Worm (Caenorhabditis elegans): Measurements from ENCODE around the gene K08H2.5.

Gene K08H2.5

DNA sequence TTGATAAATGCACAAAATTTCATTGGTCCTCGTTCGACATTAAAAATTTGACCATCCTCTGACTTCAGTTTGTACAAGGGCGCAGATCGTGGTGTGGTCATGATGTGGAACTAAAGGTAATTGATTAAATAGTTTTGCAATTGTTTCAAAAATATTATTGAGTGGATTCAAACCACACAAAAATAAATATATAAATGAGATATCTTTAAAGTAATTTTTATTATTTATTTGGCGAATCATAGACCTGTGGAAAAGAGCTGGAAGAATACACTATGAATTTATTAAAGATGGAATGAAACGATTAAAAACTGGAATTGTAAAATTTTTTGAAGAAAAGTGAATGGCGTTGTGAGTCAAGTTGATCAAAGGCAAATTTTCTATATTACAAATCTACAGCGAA is 18.7 kb downstream of the K08H2.5 start, which contains the start of gene skr-20:
Gene skr-20, minus strand, starts transcription at position 101 of the 400 bp plus-strand sequence.
- no peak for TF ChIP-seq ztf-16 (tag; optimal IDR thresholded peaks at IDR 0.05)
- no peak for TF ChIP-seq K02D7.2 (tag; optimal IDR thresholded peaks at IDR 0.05)
- no peak for TF ChIP-seq pqm-1 (tag; optimal IDR thresholded peaks at IDR 0.05)
- no peak for TF ChIP-seq Y22D7AL.16 (tag; optimal IDR thresholded peaks at IDR 0.05)
- no peak for TF ChIP-seq C38D4.7 (GFP tag; optimal IDR thresholded peaks at IDR 0.05)
- TF ChIP-seq hlh-8 (tag; optimal IDR thresholded peaks at IDR 0.05): no peak
- no peak for TF ChIP-seq pax-1 (tag; optimal IDR thresholded peaks at IDR 0.05)
- TF ChIP-seq C08G9.2 (tag; optimal IDR thresholded peaks at IDR 0.05): no peak
- TF ChIP-seq ceh-24 (tag; optimal IDR thresholded peaks at IDR 0.05): no peak
- TF ChIP-seq ceh-6 (GFP tag; optimal IDR thresholded peaks at IDR 0.05): no peak
- no peak for TF ChIP-seq ceh-22 (tag; optimal IDR thresholded peaks at IDR 0.05)
- TF ChIP-seq zip-5 (tag; optimal IDR thresholded peaks at IDR 0.05): no peak
- TF ChIP-seq pros-1 (tag; optimal IDR thresholded peaks at IDR 0.05): no peak
- no peak for TF ChIP-seq nhr-232 (tag; optimal IDR thresholded peaks at IDR 0.05)
- TF ChIP-seq rnt-1 (tag; optimal IDR thresholded peaks at IDR 0.05): no peak

DNA sequence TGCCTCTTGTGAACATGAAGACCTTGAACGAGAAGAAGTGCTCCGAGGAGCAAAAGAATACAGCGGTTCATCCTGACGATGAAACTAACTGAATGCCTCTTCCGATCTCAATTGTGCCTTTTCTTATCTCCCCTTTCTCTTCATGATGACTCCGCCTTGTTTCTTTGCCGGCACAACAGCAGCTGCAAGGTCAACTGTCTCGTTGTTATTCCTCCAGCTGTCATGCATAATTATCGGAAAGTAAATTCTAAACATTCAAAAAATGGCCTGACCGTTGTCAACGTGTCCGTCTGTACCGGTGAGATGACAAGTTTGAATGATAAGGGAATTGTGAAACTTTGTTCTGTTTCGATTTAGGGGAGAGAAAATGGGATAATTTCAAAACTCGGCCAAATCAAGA is 20.8 kb downstream of the K08H2.5 start, which contains the start of gene asp-4:
Gene asp-4, minus strand, starts transcription at position 106 of the 400 bp plus-strand sequence.
- TF ChIP-seq unc-55 (GFP tag; optimal IDR thresholded peaks at IDR 0.05): no peak
- no peak for TF ChIP-seq C08G9.2 (tag; optimal IDR thresholded peaks at IDR 0.05)
- no peak for TF ChIP-seq elt-2 (tag; optimal IDR thresholded peaks at IDR 0.05)
- TF ChIP-seq zip-5 (tag; optimal IDR thresholded peaks at IDR 0.05): no peak
- no peak for TF ChIP-seq tbx-2 (tag; optimal IDR thresholded peaks at IDR 0.05)
- no peak for TF ChIP-seq fkh-6 (tag; optimal IDR thresholded peaks at IDR 0.05)
- TF ChIP-seq npax-4 (tag; optimal IDR thresholded peaks at IDR 0.05): no peak
- no peak for TF ChIP-seq che-1 (tag; optimal IDR thresholded peaks at IDR 0.05)
- TF ChIP-seq ceh-6 (GFP tag; optimal IDR thresholded peaks at IDR 0.05): no peak
- TF ChIP-seq ceh-34 (tag; optimal IDR thresholded peaks at IDR 0.05): no peak

DNA sequence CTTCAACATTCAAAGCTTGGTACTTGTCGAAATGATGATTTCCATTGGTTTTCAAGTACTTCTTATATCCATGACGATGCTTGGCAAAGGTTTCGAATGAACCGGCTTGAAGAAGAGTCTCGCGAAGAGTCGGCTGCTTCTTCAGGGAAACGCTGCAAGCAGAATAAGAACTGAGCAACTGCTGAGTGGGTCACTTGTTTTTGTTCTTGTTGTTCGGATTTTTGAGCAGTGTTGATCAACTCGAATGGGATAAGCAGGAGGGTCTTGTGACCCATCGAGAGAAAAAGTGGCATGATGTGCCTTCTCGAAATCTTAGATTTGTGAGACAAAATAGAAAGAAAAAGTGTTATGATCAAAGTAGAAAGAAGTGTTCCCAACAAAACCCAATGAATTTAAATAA is 21.5 kb downstream of the K08H2.5 start:
- no peak for TF ChIP-seq K09A11.1 (tag; optimal IDR thresholded peaks at IDR 0.05; ENCODE audit: insufficient read depth)
- no peak for TF ChIP-seq ref-2 (tag; optimal IDR thresholded peaks at IDR 0.05)
- no peak for TF ChIP-seq ceh-14 (tag; optimal IDR thresholded peaks at IDR 0.05)
- TF ChIP-seq pax-1 (tag; optimal IDR thresholded peaks at IDR 0.05): no peak
- TF ChIP-seq sox-4 (tag; optimal IDR thresholded peaks at IDR 0.05): no peak
- TF ChIP-seq fkh-10 (GFP tag; optimal IDR thresholded peaks at IDR 0.05): no peak
- TF ChIP-seq Y22D7AL.16 (tag; optimal IDR thresholded peaks at IDR 0.05): no peak
- TF ChIP-seq dmd-4 (tag; optimal IDR thresholded peaks at IDR 0.05; ENCODE audit: borderline replicate concordance): no peak
- no peak for TF ChIP-seq hlh-13 (GFP tag; optimal IDR thresholded peaks at IDR 0.05)
- TF ChIP-seq lin-11 (tag; optimal IDR thresholded peaks at IDR 0.05): no peak
- no peak for TF ChIP-seq hlh-8 (tag; optimal IDR thresholded peaks at IDR 0.05)
- TF ChIP-seq ceh-48 (tag; optimal IDR thresholded peaks at IDR 0.05): no peak
- TF ChIP-seq T23F11.4 (GFP tag; optimal IDR thresholded peaks at IDR 0.05): no peak
- TF ChIP-seq ztf-16 (tag; optimal IDR thresholded peaks at IDR 0.05): no peak
- TF ChIP-seq syd-9 (tag; optimal IDR thresholded peaks at IDR 0.05): no peak
- no peak for TF ChIP-seq ahr-1 (tag; optimal IDR thresholded peaks at IDR 0.05)
- no peak for TF ChIP-seq pha-4 (tag; optimal IDR thresholded peaks at IDR 0.05)
- no peak for TF ChIP-seq ceh-31 (tag; optimal IDR thresholded peaks at IDR 0.05)
- TF ChIP-seq hlh-30 (tag; optimal IDR thresholded peaks at IDR 0.05; ENCODE audit: insufficient read depth): no peak
- no peak for TF ChIP-seq che-1 (tag; optimal IDR thresholded peaks at IDR 0.05)

DNA sequence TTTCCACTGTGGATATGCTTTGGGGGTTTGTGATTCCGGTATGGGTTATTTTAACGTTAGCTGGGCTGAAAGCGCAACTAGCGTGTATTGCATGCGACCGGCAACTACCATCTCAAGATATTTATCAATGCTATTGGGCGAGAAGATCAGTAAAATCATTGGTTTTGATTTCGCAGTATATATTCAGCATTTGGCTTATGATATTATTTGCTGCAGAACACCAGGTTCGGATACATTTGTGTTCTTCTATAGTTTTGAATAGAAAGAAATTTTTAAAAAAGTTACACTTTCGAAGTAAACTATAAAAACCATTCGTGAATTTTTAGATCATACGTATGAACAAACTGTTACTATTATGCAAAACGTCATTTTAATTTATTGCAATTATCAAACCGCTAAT is 24.2 kb downstream of the K08H2.5 start:
- no peak for TF ChIP-seq pros-1 (tag; optimal IDR thresholded peaks at IDR 0.05)
- no peak for TF ChIP-seq K09A11.1 (tag; optimal IDR thresholded peaks at IDR 0.05; ENCODE audit: insufficient read depth)
- TF ChIP-seq F13H6.1 (tag; optimal IDR thresholded peaks at IDR 0.05): no peak
- no peak for TF ChIP-seq elt-4 (tag; optimal IDR thresholded peaks at IDR 0.05)
- TF ChIP-seq eyg-1 (tag; optimal IDR thresholded peaks at IDR 0.05): no peak
- no peak for TF ChIP-seq ets-4 (tag; optimal IDR thresholded peaks at IDR 0.05)
- no peak for TF ChIP-seq odd-2 (tag; optimal IDR thresholded peaks at IDR 0.05)
- no peak for TF ChIP-seq ceh-31 (tag; optimal IDR thresholded peaks at IDR 0.05)
